Fruit fly (Drosophila melanogaster) whole organism, embryonic: Measurements from ENCODE around the gene CG6149.

Source experiments
- CG1024 ChIP-seq: fragments of 200-800 bp; sonication (Bioruptor generic); IDR thresholded peaks from 2 replicates; pipeline ENCODE4 v1.3.6; 2022; ENCODE audit warnings: missing biosample characterization, missing genetic modification characterization
- CG10267 ChIP-seq: fragments of 200-800 bp; sonication (Bioruptor generic); optimal IDR thresholded peaks from 2 replicates; lab custom pipeline; 2018; ENCODE audit warnings: missing biosample characterization, mild to moderate bottlenecking, missing genetic modification characterization, moderate library complexity
- CG11093 ChIP-seq: fragments of 200-800 bp; sonication (Bioruptor generic); IDR thresholded peaks from 3 replicates; pipeline ENCODE4 v1.3.6; 2022; ENCODE audit warnings: missing biosample characterization, missing genetic modification characterization
- CG11456 ChIP-seq: fragments of 200-800 bp; sonication (Bioruptor generic); IDR thresholded peaks from 3 replicates; pipeline ENCODE4 v1.3.6; 2022; ENCODE audit warnings: missing biosample characterization, missing genetic modification characterization
- CG12769 ChIP-seq: fragments of 200-800 bp; sonication (Bioruptor generic); optimal IDR thresholded peaks from 2 replicates; lab custom pipeline; 2019; ENCODE audit warnings: missing biosample characterization, mild to moderate bottlenecking, missing genetic modification characterization, moderate library complexity
- CG15601 ChIP-seq: fragments of 200-800 bp; sonication (Bioruptor generic); optimal IDR thresholded peaks from 3 replicates; lab custom pipeline; 2019; ENCODE audit warnings: missing biosample characterization, mild to moderate bottlenecking, missing genetic modification characterization, moderate library complexity
- CG31224 ChIP-seq: fragments of 200-800 bp; sonication (Bioruptor generic); IDR thresholded peaks from 2 replicates; pipeline ENCODE4 v1.3.6; 2022; ENCODE audit warnings: missing biosample characterization, missing genetic modification characterization
- Elba2 ChIP-seq: fragments of 200-800 bp; sonication (Bioruptor generic); optimal IDR thresholded peaks from 3 replicates; lab custom pipeline; 2016; ENCODE audit warnings: missing biosample characterization, missing genetic modification characterization
- caup ChIP-seq: fragments of 200-800 bp; sonication (Bioruptor generic); optimal IDR thresholded peaks from 3 replicates; lab custom pipeline; 2017; ENCODE audit warnings: missing biosample characterization, mild to moderate bottlenecking, missing genetic modification characterization, moderate library complexity; ENCODE audit not compliant: severe bottlenecking
- chif ChIP-seq, 2 experiments: fragments of 200-800 bp; sonication (Bioruptor generic); optimal IDR thresholded peaks; 3 replicates each; lab custom pipeline; 2016; ENCODE audit warnings: missing biosample characterization in 2 of 2, missing genetic modification characterization in 2 of 2
- chm ChIP-seq: fragments of 200-800 bp; sonication (Bioruptor generic); IDR thresholded peaks from 2 replicates; pipeline ENCODE4 v1.3.6; 2022; ENCODE audit warnings: missing biosample characterization, missing genetic modification characterization
- pnt ChIP-seq: fragments of 200-800 bp; sonication (Bioruptor generic); optimal IDR thresholded peaks from 3 replicates; lab custom pipeline; 2016; ENCODE audit warnings: missing biosample characterization, missing genetic modification characterization
- sima ChIP-seq: fragments of 200-800 bp; sonication (Bioruptor generic); optimal IDR thresholded peaks from 2 replicates; lab custom pipeline; 2016; ENCODE audit warnings: missing biosample characterization, missing genetic modification characterization
- zfh2 ChIP-seq: fragments of 200-800 bp; sonication (Bioruptor generic); optimal IDR thresholded peaks from 2 replicates; lab custom pipeline; 2016; ENCODE audit warnings: missing biosample characterization, missing genetic modification characterization

DNA sequence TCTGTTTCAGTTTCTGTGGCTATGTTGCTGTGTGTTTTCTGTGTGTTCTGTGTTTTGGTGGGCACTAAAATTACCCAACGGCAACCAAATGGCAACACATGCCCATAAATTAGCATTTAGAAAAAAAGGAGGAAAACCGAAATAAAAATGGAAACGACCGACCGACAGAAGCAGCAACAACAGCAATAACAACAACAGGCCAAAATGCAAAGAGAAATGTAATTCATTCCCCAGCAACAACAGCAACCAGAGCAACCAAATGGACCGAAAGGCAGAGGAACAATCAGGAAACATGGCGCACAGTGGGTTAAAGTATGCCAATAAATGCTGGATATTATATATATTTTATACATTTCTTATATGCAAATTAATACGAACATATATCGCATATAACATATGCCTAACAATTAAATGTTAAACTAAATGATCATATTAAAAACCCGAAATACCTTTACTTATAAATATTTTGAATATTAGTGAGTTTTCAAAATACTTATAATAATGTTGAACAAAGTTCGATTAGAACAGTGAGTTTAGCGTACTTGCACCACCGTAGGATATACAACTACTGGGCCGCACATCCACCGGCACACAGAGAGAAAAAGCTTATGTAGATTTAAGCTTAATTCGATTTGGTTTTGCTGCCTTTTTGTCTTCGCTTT is 46.2 kb downstream of the CG6149 start:
- TF ChIP-seq pnt (GFP tag; lab: Kevin White, UChicago) (no peak), sima (GFP tag; lab: Kevin White, UChicago) (no peak), chif (GFP tag; optimal IDR thresholded peaks at IDR 0.05; lab: Kevin White, UChicago) (peak in 1 of 2 experiments; percentile 5), CG15601 (tag; lab: Kevin White, UChicago) (peak; percentile 56), Elba2 (GFP tag; lab: Kevin White, UChicago) (no peak), CG10267 (tag; lab: Kevin White, UChicago) (peak; percentile 33), CG31224 (GFP tag; lab: Robert Waterston, UW) (no peak), CG11456 (GFP tag; lab: Robert Waterston, UW) (no peak), caup (GFP tag; lab: Kevin White, UChicago) (peak; percentile 8), CG1024 (GFP tag; lab: Robert Waterston, UW) (no peak), chm (GFP tag; lab: Robert Waterston, UW) (no peak), zfh2 (GFP tag; lab: Kevin White, UChicago) (no peak), CG11093 (GFP tag; lab: Robert Waterston, UW) (no peak), CG12769 (no peak)
